Fruit fly (Drosophila melanogaster) whole organism, wandering third instar larva: Measurements from ENCODE around the gene Kif3C.
A peak's percentile ranks its signal among the peaks of the same experiment; 100 is the strongest.

Experiments
- Abd-B ChIP-seq: fragments of >200 bp; optimal IDR thresholded peaks from 2 replicates; lab custom pipeline; 2017; ENCODE audit warnings: missing biosample characterization, missing genetic modification characterization
- CG32264 ChIP-seq: fragments of 200-800 bp; sonication (Bioruptor generic); optimal IDR thresholded peaks from 2 replicates; lab custom pipeline; 2016; ENCODE audit warnings: missing biosample characterization, missing genetic modification characterization
- CG9705 ChIP-seq: fragments of 200-800 bp; sonication (Bioruptor generic); optimal IDR thresholded peaks from 2 replicates; lab custom pipeline; 2018; ENCODE audit warnings: missing biosample characterization, mild to moderate bottlenecking, missing genetic modification characterization
- CrebA ChIP-seq: fragments of 200-800 bp; sonication (Bioruptor generic); optimal IDR thresholded peaks from 2 replicates; lab custom pipeline; 2016; ENCODE audit warnings: missing biosample characterization, mild to moderate bottlenecking, missing genetic modification characterization, borderline replicate concordance
- Dfd ChIP-seq: fragments of >200 bp; optimal IDR thresholded peaks from 2 replicates; lab custom pipeline; 2017; ENCODE audit warnings: missing biosample characterization, missing genetic modification characterization
- Dif ChIP-seq: fragments of 200-275, 200-300 bp; sonication (Bioruptor generic); optimal IDR thresholded peaks from 2 replicates; lab custom pipeline; 2018; ENCODE audit warnings: missing biosample characterization, missing genetic modification characterization; ENCODE audit not compliant: partially characterized antibody
- HLH106 ChIP-seq: fragments of 200-800 bp; optimal IDR thresholded peaks from 3 replicates; lab custom pipeline; 2019; ENCODE audit warnings: missing biosample characterization, mild to moderate bottlenecking, missing genetic modification characterization, moderate library complexity
- Hnf4 ChIP-seq: fragments of 200-800 bp; sonication (Bioruptor generic); optimal IDR thresholded peaks from 2 replicates; lab custom pipeline; 2016; ENCODE audit warnings: missing biosample characterization, mild to moderate bottlenecking, missing genetic modification characterization
- Hr78 ChIP-seq: fragments of >200 bp; optimal IDR thresholded peaks from 2 replicates; lab custom pipeline; 2017; ENCODE audit warnings: missing biosample characterization, missing genetic modification characterization
- Hr83 ChIP-seq: fragments of 200-300 bp; sonication (Bioruptor generic); optimal IDR thresholded peaks from 2 replicates; lab custom pipeline; 2016; ENCODE audit warnings: missing biosample characterization, mild to moderate bottlenecking, missing genetic modification characterization, moderate library complexity; ENCODE audit not compliant: poor library complexity, severe bottlenecking
- Jra ChIP-seq: sonication (Bioruptor generic); optimal IDR thresholded peaks from 2 replicates; lab custom pipeline; 2016; ENCODE audit warnings: missing biosample characterization, missing genetic modification characterization
- Mio ChIP-seq: sonication (Bioruptor generic); optimal IDR thresholded peaks from 2 replicates; lab custom pipeline; 2016; ENCODE audit warnings: missing biosample characterization, missing genetic modification characterization
- Myc ChIP-seq: fragments of >200 bp; optimal IDR thresholded peaks from 2 replicates; lab custom pipeline; 2017
- N ChIP-seq: fragments of >200 bp; optimal IDR thresholded peaks from 2 replicates; lab custom pipeline; 2018; ENCODE audit warnings: missing biosample characterization, missing external identifiers, missing genetic modification characterization
- OdsH ChIP-seq: fragments of 200-800 bp; sonication (Bioruptor generic); optimal IDR thresholded peaks from 2 replicates; lab custom pipeline; 2016; ENCODE audit warnings: missing biosample characterization, mild to moderate bottlenecking, missing genetic modification characterization
- Rel ChIP-seq, 2 experiments: fragments of 200-800 bp; sonication (Bioruptor generic) in 1 of 2; optimal IDR thresholded peaks; 2 replicates in 1 of 2; 3 replicates in 1 of 2; lab custom pipeline; 2016 to 2019; ENCODE audit warnings: mild to moderate bottlenecking in 2 of 2, missing biosample characterization in 2 of 2, missing genetic modification characterization in 2 of 2, moderate library complexity in 1 of 2
- Sp1 ChIP-seq: fragments of 200-800 bp; sonication (Bioruptor generic); optimal IDR thresholded peaks from 3 replicates; lab custom pipeline; 2019; ENCODE audit warnings: missing biosample characterization, mild to moderate bottlenecking, missing genetic modification characterization, moderate library complexity
- brk ChIP-seq: fragments of 200-800 bp; sonication (Bioruptor generic); optimal IDR thresholded peaks from 2 replicates; lab custom pipeline; 2016; ENCODE audit warnings: missing biosample characterization, mild to moderate bottlenecking, missing genetic modification characterization
- dl ChIP-seq, 2 experiments: fragments of 175-275, 200-275 bp in 1 of 2; fragments of 200-275 bp in 1 of 2; sonication (Bioruptor generic); optimal IDR thresholded peaks; lab custom pipeline; 2018; ENCODE audit warnings: mild to moderate bottlenecking in 2 of 2, missing biosample characterization in 2 of 2, missing genetic modification characterization in 2 of 2, moderate library complexity in 2 of 2; ENCODE audit not compliant: partially characterized antibody in 2 of 2, insufficient read depth in 1 of 2
- dmrt93B ChIP-seq: fragments of 200-800 bp; sonication (Bioruptor generic); optimal IDR thresholded peaks from 2 replicates; lab custom pipeline; 2018; ENCODE audit warnings: missing biosample characterization, mild to moderate bottlenecking, missing genetic modification characterization
- dsf ChIP-seq: sonication (Bioruptor generic); optimal IDR thresholded peaks from 2 replicates; lab custom pipeline; 2016; ENCODE audit warnings: missing biosample characterization, missing genetic modification characterization, borderline replicate concordance
- ey ChIP-seq: fragments of 200-800 bp; sonication (Bioruptor generic); optimal IDR thresholded peaks from 2 replicates; lab custom pipeline; 2016; ENCODE audit warnings: missing biosample characterization, missing genetic modification characterization
- foxo ChIP-seq, 2 experiments: fragments of 200-800 bp; sonication (Bioruptor generic); optimal IDR thresholded peaks; 2 replicates in 1 of 2; 3 replicates in 1 of 2; lab custom pipeline; 2016 to 2017; ENCODE audit warnings: missing biosample characterization in 2 of 2, missing genetic modification characterization in 2 of 2
- jim ChIP-seq: fragments of 175-275, 200-325 bp; sonication (Bioruptor generic); optimal IDR thresholded peaks from 2 replicates; lab custom pipeline; 2016; ENCODE audit warnings: missing biosample characterization, mild to moderate bottlenecking, missing genetic modification characterization
- lola ChIP-seq: fragments of >200 bp; optimal IDR thresholded peaks from 2 replicates; lab custom pipeline; 2017; ENCODE audit warnings: missing biosample characterization, missing genetic modification characterization
- pan ChIP-seq: fragments of >200 bp; optimal IDR thresholded peaks from 2 replicates; lab custom pipeline; 2017
- psq ChIP-seq: fragments of 200-800 bp; sonication (Bioruptor generic); optimal IDR thresholded peaks from 3 replicates; lab custom pipeline; 2017; ENCODE audit warnings: missing biosample characterization, mild to moderate bottlenecking, missing genetic modification characterization, moderate library complexity
- rgr ChIP-seq: fragments of 200-800 bp; sonication (Bioruptor generic); optimal IDR thresholded peaks from 3 replicates; lab custom pipeline; 2016; ENCODE audit warnings: missing biosample characterization, mild to moderate bottlenecking, missing genetic modification characterization
- sage ChIP-seq: fragments of 200-800 bp; sonication (Bioruptor generic); optimal IDR thresholded peaks from 2 replicates; lab custom pipeline; 2016; ENCODE audit warnings: missing biosample characterization, mild to moderate bottlenecking, missing genetic modification characterization
- sv ChIP-seq: fragments of 200-800 bp; sonication (Bioruptor generic); optimal IDR thresholded peaks from 3 replicates; lab custom pipeline; 2016; ENCODE audit warnings: missing biosample characterization, missing genetic modification characterization
- tai ChIP-seq: sonication (Bioruptor generic); optimal IDR thresholded peaks from 2 replicates; lab custom pipeline; 2016; ENCODE audit warnings: missing biosample characterization, missing genetic modification characterization
- usp ChIP-seq: fragments of >200 bp; optimal IDR thresholded peaks from 2 replicates; lab custom pipeline; 2017; ENCODE audit warnings: missing biosample characterization, missing genetic modification characterization
- woc ChIP-seq: sonication (Bioruptor generic); optimal IDR thresholded peaks from 2 replicates; lab custom pipeline; 2016; ENCODE audit warnings: missing biosample characterization, mild to moderate bottlenecking, missing genetic modification characterization

Gene Kif3C

dm6 chr4:1115299-1115698, 32.0 kb upstream of the Kif3C start:
- TF ChIP-seq Dfd (no peak), Hr83 (GFP tag; lab: Kevin White, UChicago) (no peak), OdsH (no peak), foxo (GFP tag; optimal IDR thresholded peaks at IDR 0.05; lab: Kevin White, UChicago) (no peak), CrebA (GFP tag; lab: Kevin White, UChicago) (no peak), HLH106 (tag; lab: Kevin White, UChicago) (no peak), Abd-B (no peak), Mio (no peak), ey (GFP tag; lab: Kevin White, UChicago) (no peak), jim (no peak), CG32264 (GFP tag; lab: Kevin White, UChicago) (no peak), dl (GFP tag; optimal IDR thresholded peaks at IDR 0.05; lab: Kevin White, UChicago; ENCODE audit: insufficient read depth in 1 of 2, partially characterized antibody in 2 of 2) (no peak), Jra (GFP tag; lab: Kevin White, UChicago) (no peak), Myc (no peak), CG9705 (GFP tag; lab: Kevin White, UChicago) (no peak), pan (lab: Kevin White, UChicago) (no peak), sv (no peak), Sp1 (GFP tag; lab: Kevin White, UChicago) (no peak)

- TF ChIP-seq woc (GFP tag; lab: Kevin White, UChicago) = no peak
- TF ChIP-seq dmrt93B (GFP tag; lab: Kevin White, UChicago) = no peak
- TF ChIP-seq rgr = no peak
- no peak for TF ChIP-seq OdsH
- TF ChIP-seq foxo (GFP tag; optimal IDR thresholded peaks at IDR 0.05; lab: Kevin White, UChicago) = no peak
- no peak for TF ChIP-seq CrebA (GFP tag; lab: Kevin White, UChicago)
- TF ChIP-seq Rel (GFP tag; optimal IDR thresholded peaks at IDR 0.05; lab: Kevin White, UChicago) = no peak
- TF ChIP-seq Rel (tag; optimal IDR thresholded peaks at IDR 0.05; lab: Kevin White, UChicago) = no peak
- TF ChIP-seq ey (GFP tag; lab: Kevin White, UChicago) = no peak
- no peak for TF ChIP-seq Myc
- TF ChIP-seq Dfd = no peak
- no peak for TF ChIP-seq pan (lab: Kevin White, UChicago)
- TF ChIP-seq sv = no peak
- TF ChIP-seq CG9705 (GFP tag; lab: Kevin White, UChicago) = no peak
- no peak for TF ChIP-seq Hr78 (GFP tag; lab: Kevin White, UChicago)
Observed at dm6 chr4:1121888-1122287, 25.4 kb upstream of the Kif3C start.

- no peak for TF ChIP-seq usp (GFP tag; lab: Kevin White, UChicago)
- TF ChIP-seq psq (GFP tag; lab: Kevin White, UChicago) = no peak
- TF ChIP-seq tai (GFP tag; lab: Kevin White, UChicago) = peak; percentile 45
- no peak for TF ChIP-seq Mio
- no peak for TF ChIP-seq dl (GFP tag; optimal IDR thresholded peaks at IDR 0.05; lab: Kevin White, UChicago; ENCODE audit: insufficient read depth in 1 of 2, partially characterized antibody in 2 of 2)
- TF ChIP-seq dmrt93B (GFP tag; lab: Kevin White, UChicago) = no peak
- TF ChIP-seq N (GFP tag; lab: Kevin White, UChicago) = peak; percentile 38
- no peak for TF ChIP-seq CG9705 (GFP tag; lab: Kevin White, UChicago)
Observed at dm6 chr4:1122658-1123606, 24.3 kb upstream of the Kif3C start, which contains the start of gene Cals. Gene Cals, minus strand, starts transcription at chr4:1123357.

dm6 chr4:1123769-1124493, 23.3 kb upstream of the Kif3C start, which contains the start of gene Arf4:
Gene Arf4, plus strand, starts transcription at chr4:1124167.
- TF ChIP-seq Myc (no peak), sage (no peak), pan (lab: Kevin White, UChicago) (no peak), dsf (no peak), psq (GFP tag; lab: Kevin White, UChicago) (no peak), brk (peak; percentile 32), HLH106 (tag; lab: Kevin White, UChicago) (no peak), tai (GFP tag; lab: Kevin White, UChicago) (no peak), Dfd (no peak), OdsH (no peak), lola (GFP tag; lab: Kevin White, UChicago) (peak; percentile 43), woc (GFP tag; lab: Kevin White, UChicago) (peak; percentile 17), CrebA (GFP tag; lab: Kevin White, UChicago) (no peak), Jra (GFP tag; lab: Kevin White, UChicago) (peak; percentile 24), CG9705 (GFP tag; lab: Kevin White, UChicago) (no peak), N (GFP tag; lab: Kevin White, UChicago) (peak; percentile 71), Dif (GFP tag; lab: Kevin White, UChicago) (no peak), foxo (GFP tag; optimal IDR thresholded peaks at IDR 0.05; lab: Kevin White, UChicago) (no peak), Hnf4 (peak; percentile 15)
